Worm (Caenorhabditis elegans): ENCODE measurements around the gene phf-33.
A peak's percentile ranks its signal among the peaks of the same experiment; 100 is the strongest.

The phf-33 gene

DNA sequence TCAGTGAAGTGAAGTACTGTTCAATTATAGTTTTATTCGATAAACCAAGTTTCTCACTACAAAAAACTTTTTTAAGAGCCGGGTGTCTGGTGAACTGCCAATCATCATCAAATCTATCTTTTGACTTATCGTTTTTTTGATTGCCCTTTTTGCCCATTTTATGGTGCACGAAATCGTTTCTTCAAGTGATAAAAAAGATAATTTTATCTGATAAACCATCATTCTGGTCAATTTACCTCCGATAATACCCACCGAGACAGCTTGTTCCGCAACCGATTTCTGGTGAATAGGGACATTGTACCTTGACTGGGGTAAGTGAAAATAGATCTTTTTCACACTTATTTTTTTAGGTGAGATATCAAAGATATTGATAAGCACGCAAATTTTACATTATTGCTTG, 21.2 kb downstream of the phf-33 start, which contains the start of gene K08H2.10 (continued):
- TF ChIP-seq php-3 (GFP tag; IDR thresholded peaks at IDR 0.05) (peak; percentile 100), lin-13 (GFP tag; optimal IDR thresholded peaks at IDR 0.05) (no peak), zip-11 (GFP tag; IDR thresholded peaks at IDR 0.05) (no peak), daf-8 (GFP tag; IDR thresholded peaks at IDR 0.05) (no peak), attf-4 (tag; optimal IDR thresholded peaks at IDR 0.05) (no peak), F10B5.3 (tag; optimal IDR thresholded peaks at IDR 0.05) (no peak), hmg-1.1 (GFP tag; IDR thresholded peaks at IDR 0.05) (0 out of 2 replicates have a peak, but pooled peaks have one; percentile 16), lir-3 (tag; optimal IDR thresholded peaks at IDR 0.05) (no peak), nhr-41 (GFP tag; IDR thresholded peaks at IDR 0.05) (peak; percentile 44; the same call in 1 of the 2 replicates), hlh-11 (tag; optimal IDR thresholded peaks at IDR 0.05) (peak; percentile 81), ceh-62 (tag; optimal IDR thresholded peaks at IDR 0.05) (no peak), R02D3.7 (tag; optimal IDR thresholded peaks at IDR 0.05) (no peak), nhr-48 (tag; optimal IDR thresholded peaks at IDR 0.05) (peak; percentile 7), dve-1 (tag; optimal IDR thresholded peaks at IDR 0.05; ENCODE audit: insufficient read depth) (peak; percentile 55), snpc-1.2 (GFP tag; IDR thresholded peaks at IDR 0.05) (no peak), mdt-29 (GFP tag; IDR thresholded peaks at IDR 0.05) (no peak), lin-1 (GFP tag; IDR thresholded peaks at IDR 0.05) (0 out of 2 replicates have a peak, but pooled peaks have one; percentile 31), zfp-3 (GFP tag; conservative IDR thresholded peaks at IDR 0.05) (no peak), saeg-2 (GFP tag; IDR thresholded peaks at IDR 0.05) (no peak), hif-1 (tag; optimal IDR thresholded peaks at IDR 0.05) (no peak), set-16 (GFP tag; IDR thresholded peaks at IDR 0.05) (no peak), tag-97 (GFP tag; IDR thresholded peaks at IDR 0.05) (no peak), zfp-2 (tag; optimal IDR thresholded peaks at IDR 0.05) (no peak), nhr-42 (GFP tag; IDR thresholded peaks at IDR 0.05) (no peak), unc-62 (GFP tag; optimal IDR thresholded peaks at IDR 0.05 in 1 of 2) (peak in 1 of 2 experiments; percentile 82), unc-62 (tag; optimal IDR thresholded peaks at IDR 0.05) (no peak), mep-1 (tag; optimal IDR thresholded peaks at IDR 0.05) (no peak), aly-2 (tag; optimal IDR thresholded peaks at IDR 0.05) (no peak)

- TF ChIP-seq F37D6.2 (tag; optimal IDR thresholded peaks at IDR 0.05) (no peak), nhr-102 (tag; optimal IDR thresholded peaks at IDR 0.05) (no peak), lin-13 (GFP tag; optimal IDR thresholded peaks at IDR 0.05) (no peak), ztf-7 (tag; optimal IDR thresholded peaks at IDR 0.05) (no peak), gei-8 (GFP tag; optimal IDR thresholded peaks at IDR 0.05) (no peak), mdl-1 (tag; optimal IDR thresholded peaks at IDR 0.05) (peak in 1 of 2 experiments; percentile 22), sdz-12 (GFP tag; optimal IDR thresholded peaks at IDR 0.05) (no peak), D1046.2 (GFP tag; IDR thresholded peaks at IDR 0.05) (no peak), aha-1 (tag) (peak; percentile 58), zag-1 (tag; optimal IDR thresholded peaks at IDR 0.05) (no peak), mxl-3 (GFP tag; optimal IDR thresholded peaks at IDR 0.05) (peak; percentile 23), ces-1 (GFP tag; optimal IDR thresholded peaks at IDR 0.05) (no peak), nhr-10 (tag; optimal IDR thresholded peaks at IDR 0.05) (no peak), lin-15B (tag; optimal IDR thresholded peaks at IDR 0.05) (no peak), zfp-3 (GFP tag; conservative IDR thresholded peaks at IDR 0.05) (no peak), unc-62 (GFP tag; optimal IDR thresholded peaks at IDR 0.05 in 1 of 2) (peak in 1 of 2 experiments; percentile 89), unc-62 (tag; optimal IDR thresholded peaks at IDR 0.05) (no peak), hlh-30 (tag; optimal IDR thresholded peaks at IDR 0.05; ENCODE audit: insufficient read depth) (peak; percentile 28), nhr-11 (tag; optimal IDR thresholded peaks at IDR 0.05) (no peak), zfp-2 (tag; optimal IDR thresholded peaks at IDR 0.05) (no peak), mdt-29 (GFP tag; IDR thresholded peaks at IDR 0.05) (no peak), ama-1 (optimal IDR thresholded peaks at IDR 0.05) (no peak), snpc-1.2 (GFP tag; IDR thresholded peaks at IDR 0.05) (no peak), ceh-82 (tag; optimal IDR thresholded peaks at IDR 0.05) (no peak), pha-4 (GFP tag; IDR thresholded peaks at IDR 0.05) (no peak), pha-4 (tag; optimal IDR thresholded peaks at IDR 0.05) (no peak), pqm-1 (tag; optimal IDR thresholded peaks at IDR 0.05) (no peak), mes-2 (tag; optimal IDR thresholded peaks at IDR 0.05; ENCODE audit: poor library complexity, severe bottlenecking) (peak; percentile 19), nhr-25 (tag; optimal IDR thresholded peaks at IDR 0.05; ENCODE audit: borderline replicate concordance, insufficient read depth) (no peak), mep-1 (tag; optimal IDR thresholded peaks at IDR 0.05) (no peak), lin-1 (GFP tag; IDR thresholded peaks at IDR 0.05) (no peak)
Observed at ce11 chrX:13251914-13252434, 26.8 kb downstream of the phf-33 start, which contains the start of gene nhr-32. Gene nhr-32, plus strand, starts transcription at chrX:13251964.

Measured in whole organism, L4 larva.